Fruit fly (Drosophila melanogaster) S2 (cell line): ENCODE data around the gene Tep2.
"Not testable (repeated sequence)": the region's sequence is repeated elsewhere in the genome, so short reads cannot be mapped to it uniquely, and the experiment has no call there.

Experiments used
- CG8478 ChIP-seq: fragments of >200 bp; optimal IDR thresholded peaks from 2 replicates; lab custom pipeline; 2018
- CTCF ChIP-seq, 2 experiments: fragments of >200 bp; optimal IDR thresholded peaks; 2 replicates each; lab custom pipeline; 2018

The Tep2 gene

DNA sequence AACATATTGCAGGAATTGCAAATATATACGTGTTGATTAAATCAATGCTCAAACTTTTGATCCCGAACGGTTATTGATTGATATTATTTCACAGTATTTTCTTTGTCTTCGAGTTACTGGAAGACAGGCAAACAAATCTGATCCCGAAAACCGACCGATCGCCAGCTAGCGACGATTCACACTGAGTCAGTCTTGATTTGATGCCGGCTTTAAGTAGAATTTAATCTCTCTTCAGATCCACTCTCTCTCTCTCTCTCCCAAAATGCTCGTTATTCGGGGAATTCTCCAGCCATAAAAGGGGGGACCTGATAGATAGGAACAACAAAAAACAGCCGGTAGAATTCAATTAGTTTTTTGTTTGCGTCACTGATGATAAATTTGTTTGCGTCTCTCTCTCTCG is at the start of gene Tep2:
Gene Tep2, minus strand, starts transcription at position 185 of the 400 bp plus-strand sequence.
- TF ChIP-seq CTCF (optimal IDR thresholded peaks at IDR 0.05; lab: Kevin White, UChicago) (no peak), CG8478 (lab: Kevin White, UChicago) (no peak)

DNA sequence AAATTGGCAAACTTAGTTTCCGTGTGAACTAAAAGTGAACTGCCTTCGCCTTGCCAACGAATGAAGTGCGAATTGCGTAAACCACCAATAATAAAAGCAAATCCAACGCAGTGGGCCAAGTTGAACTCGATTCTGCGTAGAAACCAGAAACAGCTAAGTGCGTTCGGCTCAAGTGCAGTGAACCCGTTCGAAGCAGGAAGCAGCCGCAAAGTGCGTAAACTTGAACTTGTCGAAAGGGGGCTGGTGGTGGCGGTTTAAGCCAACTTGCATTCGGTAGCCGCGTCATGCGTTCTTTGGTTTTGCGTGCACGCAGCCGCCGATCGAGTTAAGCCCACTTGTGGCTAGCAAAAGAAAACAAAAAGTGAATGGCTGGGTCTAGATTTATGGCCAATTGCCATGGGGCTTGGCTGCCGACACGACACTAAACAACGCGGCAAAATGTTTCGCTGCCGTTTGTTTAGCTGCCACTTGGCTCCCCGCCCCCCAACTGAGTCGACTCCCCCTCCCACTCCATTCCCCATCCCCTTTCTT is 49.3 kb upstream of the Tep2 start:
- TF ChIP-seq CG8478 (lab: Kevin White, UChicago) (no peak), CTCF (optimal IDR thresholded peaks at IDR 0.05; lab: Kevin White, UChicago) (no peak)

DNA sequence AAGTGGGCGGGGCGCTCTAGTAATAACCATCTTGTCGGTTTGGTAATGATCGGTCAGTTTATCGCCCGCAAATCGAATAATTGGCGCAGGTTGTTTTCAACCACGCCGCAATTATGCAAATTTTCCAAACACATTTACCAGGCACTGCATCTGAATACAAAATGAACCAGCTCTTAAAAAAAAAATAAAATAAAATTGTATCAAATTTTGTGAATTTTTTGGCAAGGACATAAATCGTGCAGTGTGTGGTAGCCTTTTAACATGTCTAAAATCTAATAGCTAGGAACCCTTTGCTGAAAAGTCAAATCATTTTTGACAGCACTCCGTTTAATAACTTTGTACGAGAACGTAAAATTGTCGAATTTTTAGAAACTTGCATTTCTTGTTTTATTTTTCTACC is 45.6 kb upstream of the Tep2 start, which contains the start of gene ATPsynGL:
Gene ATPsynGL, plus strand, starts transcription at position 301 of the 400 bp plus-strand sequence.
- no peak for TF ChIP-seq CG8478 (lab: Kevin White, UChicago)
- no peak for TF ChIP-seq CTCF (optimal IDR thresholded peaks at IDR 0.05; lab: Kevin White, UChicago)

DNA sequence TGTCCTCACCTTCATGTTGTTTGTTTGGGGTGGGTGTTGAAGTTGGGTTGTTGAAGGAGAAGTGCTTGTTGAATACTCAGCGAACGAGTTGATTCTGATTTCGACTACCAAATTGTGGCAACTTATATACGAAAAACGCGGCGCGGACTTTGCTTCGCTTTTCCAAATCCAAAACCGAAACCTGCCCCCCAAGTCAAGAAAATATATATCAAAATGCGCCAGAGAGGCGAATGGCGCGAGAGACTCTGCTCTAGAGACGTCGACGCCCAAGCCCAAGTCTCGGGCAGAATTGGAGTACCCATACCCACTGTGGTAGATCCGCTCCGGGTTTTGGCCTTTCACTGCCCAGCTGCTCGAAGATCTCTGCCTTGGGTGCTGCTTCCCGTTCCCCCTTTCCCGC is 43.3 kb upstream of the Tep2 start, which contains the start of gene CG7214:
Gene CG7214, minus strand, starts transcription at position 101 of the 400 bp plus-strand sequence.
- TF ChIP-seq CG8478 (lab: Kevin White, UChicago) (no peak), CTCF (optimal IDR thresholded peaks at IDR 0.05; lab: Kevin White, UChicago) (no peak)

DNA sequence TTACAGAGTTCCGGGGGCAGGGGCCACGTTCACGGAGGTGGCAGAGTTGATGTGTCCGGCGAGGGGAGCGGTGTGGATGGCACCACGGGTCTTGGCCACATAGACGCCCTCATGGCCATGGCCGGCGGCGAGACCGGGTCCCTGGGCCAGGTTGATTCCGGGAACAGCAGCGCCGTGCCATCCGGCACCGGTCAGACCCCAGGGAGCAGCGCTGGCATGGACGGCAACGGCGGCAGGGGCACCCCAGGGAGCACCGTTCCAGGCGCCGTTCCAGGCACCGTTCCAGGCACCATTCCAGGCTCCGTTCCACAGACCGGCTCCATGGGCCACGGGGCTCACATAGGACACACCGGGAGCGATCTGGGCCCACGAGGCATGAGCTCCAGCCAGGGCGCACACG is 42.8 kb upstream of the Tep2 start:
- TF ChIP-seq CG8478 (lab: Kevin White, UChicago): no peak
- no peak for TF ChIP-seq CTCF (optimal IDR thresholded peaks at IDR 0.05; lab: Kevin White, UChicago)

DNA sequence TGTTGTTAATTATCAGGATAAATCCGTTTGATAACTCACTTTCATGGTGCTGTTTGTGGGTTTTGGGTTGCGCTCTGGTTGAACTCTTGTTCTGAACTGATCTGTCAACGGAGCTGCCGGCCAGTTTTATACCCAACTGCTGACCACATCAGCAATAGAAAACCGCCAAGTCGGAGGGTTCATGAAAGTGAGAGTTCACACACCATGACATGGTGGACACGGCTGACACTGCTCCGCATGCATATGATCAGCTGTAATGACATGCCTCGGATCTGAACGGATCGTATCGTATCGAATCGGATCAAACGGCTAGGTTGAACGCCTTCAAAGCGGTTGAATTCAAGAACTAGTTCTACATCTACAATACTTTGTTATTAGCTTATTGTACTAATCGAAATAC is 40.0 kb upstream of the Tep2 start, which contains the start of gene Acp1:
Gene Acp1, minus strand, starts transcription at position 101 of the 400 bp plus-strand sequence.
- TF ChIP-seq CG8478 (lab: Kevin White, UChicago): no peak
- TF ChIP-seq CTCF (optimal IDR thresholded peaks at IDR 0.05; lab: Kevin White, UChicago): no peak

DNA sequence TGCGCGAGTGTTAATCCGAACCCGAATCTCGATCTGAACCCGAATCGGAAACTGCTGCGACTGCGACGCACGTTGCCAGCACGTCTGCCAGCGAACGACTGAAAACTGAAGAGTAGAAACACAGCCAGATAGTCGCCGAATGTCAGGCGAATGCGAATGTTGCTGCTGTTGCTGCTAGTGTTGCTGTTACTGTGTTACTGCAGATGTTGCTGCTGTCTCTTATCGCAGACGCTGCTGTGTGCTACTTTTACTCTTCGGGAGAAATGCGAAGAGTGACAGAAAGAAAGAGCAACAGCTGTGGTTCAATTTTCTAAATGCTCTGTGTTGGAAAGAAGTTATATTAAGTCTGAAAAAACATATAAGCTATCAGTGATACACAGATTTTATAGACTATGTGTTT is 37.3 kb upstream of the Tep2 start, which contains the start of gene CG31904:
Gene CG31904, minus strand, starts transcription at position 101 of the 400 bp plus-strand sequence.
- TF ChIP-seq CG8478 (lab: Kevin White, UChicago); CTCF (optimal IDR thresholded peaks at IDR 0.05; lab: Kevin White, UChicago): not testable (repeated sequence)

DNA sequence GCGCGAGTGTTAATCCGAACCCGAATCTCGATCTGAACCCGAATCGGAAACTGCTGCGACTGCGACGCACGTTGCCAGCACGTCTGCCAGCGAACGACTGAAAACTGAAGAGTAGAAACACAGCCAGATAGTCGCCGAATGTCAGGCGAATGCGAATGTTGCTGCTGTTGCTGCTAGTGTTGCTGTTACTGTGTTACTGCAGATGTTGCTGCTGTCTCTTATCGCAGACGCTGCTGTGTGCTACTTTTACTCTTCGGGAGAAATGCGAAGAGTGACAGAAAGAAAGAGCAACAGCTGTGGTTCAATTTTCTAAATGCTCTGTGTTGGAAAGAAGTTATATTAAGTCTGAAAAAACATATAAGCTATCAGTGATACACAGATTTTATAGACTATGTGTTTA is 31.2 kb upstream of the Tep2 start, which contains the start of gene CG13796:
Gene CG13796, minus strand, starts transcription at position 101 of the 400 bp plus-strand sequence.
- TF ChIP-seq CG8478 (lab: Kevin White, UChicago); CTCF (optimal IDR thresholded peaks at IDR 0.05; lab: Kevin White, UChicago): not testable (repeated sequence)

DNA sequence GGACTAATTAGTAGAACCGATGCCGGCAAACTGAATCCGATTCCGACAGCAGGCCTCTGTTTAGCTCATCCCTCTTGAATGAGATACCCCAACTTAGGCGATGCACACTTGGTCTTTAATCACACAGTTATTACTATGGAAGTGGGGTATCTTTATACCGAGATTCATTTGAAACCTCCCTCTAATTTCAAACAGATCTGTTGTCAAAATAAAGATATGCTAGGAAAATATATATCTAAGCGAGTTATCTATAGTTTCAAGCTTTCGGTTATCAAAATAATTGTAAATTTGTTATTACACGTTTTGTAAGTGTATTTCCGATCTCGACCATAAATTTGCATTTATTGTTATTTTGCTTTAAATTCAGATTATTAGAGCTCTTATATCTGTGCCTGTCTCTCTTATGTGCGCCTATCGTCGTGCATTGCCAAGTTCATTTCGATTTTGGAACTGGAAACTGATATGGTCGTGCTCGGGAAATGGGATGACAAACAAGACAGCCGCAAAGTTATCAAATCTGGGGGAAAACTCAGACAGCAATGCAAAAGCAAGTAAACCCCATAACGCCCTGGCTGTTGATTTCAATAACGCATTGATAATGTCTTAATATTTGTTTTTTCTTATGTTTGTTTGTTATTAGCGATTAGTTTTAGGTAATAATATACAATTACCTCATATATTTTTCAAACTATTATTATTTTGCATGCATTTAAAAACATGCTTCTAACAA is 25.0 kb upstream of the Tep2 start, which contains the start of gene CG13795:
Gene CG13795, minus strand, starts transcription at position 31 of the 730 bp plus-strand sequence.
- TF ChIP-seq CG8478 (lab: Kevin White, UChicago) (no peak), CTCF (optimal IDR thresholded peaks at IDR 0.05; lab: Kevin White, UChicago) (no peak)

DNA sequence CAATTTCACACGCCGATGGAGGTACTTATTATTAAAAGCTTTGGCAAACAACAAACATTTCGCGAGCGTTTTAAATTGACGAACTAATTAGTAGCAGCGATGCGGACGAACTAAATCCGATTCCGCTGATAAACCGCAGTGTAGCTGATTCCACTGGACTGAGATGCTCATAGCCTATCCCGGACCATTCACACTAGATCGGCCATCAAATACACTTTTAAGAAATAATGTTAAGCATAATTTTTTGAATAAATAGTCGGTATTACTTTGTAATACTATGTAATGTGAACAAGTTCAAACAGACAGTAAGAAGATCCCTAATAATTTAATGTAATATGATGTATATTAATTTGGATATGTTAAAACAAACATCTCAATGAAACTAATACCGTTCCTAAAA is 21.3 kb upstream of the Tep2 start, which contains the start of gene CG13794:
Gene CG13794, minus strand, starts transcription at position 101 of the 400 bp plus-strand sequence.
- TF ChIP-seq CTCF (optimal IDR thresholded peaks at IDR 0.05; lab: Kevin White, UChicago) (no peak), CG8478 (lab: Kevin White, UChicago) (no peak)

DNA sequence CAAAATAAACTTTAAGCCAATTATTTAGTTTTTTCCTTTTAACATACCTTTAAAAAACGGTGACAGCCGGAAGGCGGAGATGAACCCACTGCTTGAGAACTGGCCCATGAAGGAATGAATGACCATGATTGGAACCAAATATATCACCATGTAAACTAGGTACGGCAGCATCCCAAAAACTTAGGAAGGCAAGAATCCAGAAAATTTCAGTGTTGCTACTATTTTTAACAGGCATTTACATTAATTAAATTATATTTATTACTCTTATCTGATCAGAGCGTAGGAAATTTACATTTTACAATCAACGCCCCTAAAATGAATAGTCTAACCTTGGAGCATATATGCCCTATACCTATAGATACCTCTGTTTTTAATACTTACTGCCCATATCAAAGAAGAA is 20.7 kb upstream of the Tep2 start:
- TF ChIP-seq CTCF (optimal IDR thresholded peaks at IDR 0.05; lab: Kevin White, UChicago): no peak
- TF ChIP-seq CG8478 (lab: Kevin White, UChicago): no peak

DNA sequence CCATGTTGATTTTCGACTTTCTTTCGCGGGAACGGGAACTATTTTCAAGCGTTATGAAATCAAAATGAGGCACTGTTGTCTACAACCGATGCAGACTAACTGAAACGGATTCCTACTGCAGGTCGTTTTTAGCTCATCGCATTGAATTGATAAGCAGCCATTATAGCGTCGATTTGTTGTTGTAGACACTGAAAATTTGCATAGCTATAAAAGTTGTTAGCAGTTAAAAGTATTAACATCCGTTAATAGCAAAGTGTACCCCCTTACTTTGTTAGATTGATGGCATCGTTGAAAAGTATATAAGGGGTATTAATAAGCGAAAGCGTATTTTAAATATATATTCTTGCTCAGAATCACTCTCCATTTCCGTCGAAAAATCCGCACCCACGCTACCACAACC is 18.0 kb upstream of the Tep2 start, which contains the start of gene CG13793:
Gene CG13793, minus strand, starts transcription at position 101 of the 400 bp plus-strand sequence.
- TF ChIP-seq CG8478 (lab: Kevin White, UChicago) (no peak), CTCF (optimal IDR thresholded peaks at IDR 0.05; lab: Kevin White, UChicago) (no peak)

DNA sequence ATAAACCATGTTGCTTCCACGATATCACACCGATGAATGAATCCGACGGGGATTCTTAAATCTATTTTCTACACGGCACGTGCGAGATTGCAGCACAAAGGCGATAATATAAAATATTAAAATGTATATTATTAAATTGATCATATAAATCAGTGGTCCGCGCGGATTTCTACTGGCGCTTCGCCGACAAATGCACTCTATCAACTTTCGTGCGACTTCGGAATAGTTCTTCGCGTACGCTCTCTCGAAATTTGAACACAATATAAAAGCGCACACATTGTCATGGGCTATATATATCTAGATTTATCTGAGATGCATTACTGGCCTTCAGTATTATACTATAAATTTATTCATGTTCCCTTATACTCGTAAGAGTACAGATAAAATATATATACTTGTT is 15.1 kb upstream of the Tep2 start, which contains the start of gene CG33296:
Gene CG33296, minus strand, starts transcription at position 101 of the 400 bp plus-strand sequence.
- TF ChIP-seq CG8478 (lab: Kevin White, UChicago): no peak
- TF ChIP-seq CTCF (optimal IDR thresholded peaks at IDR 0.05; lab: Kevin White, UChicago): no peak

DNA sequence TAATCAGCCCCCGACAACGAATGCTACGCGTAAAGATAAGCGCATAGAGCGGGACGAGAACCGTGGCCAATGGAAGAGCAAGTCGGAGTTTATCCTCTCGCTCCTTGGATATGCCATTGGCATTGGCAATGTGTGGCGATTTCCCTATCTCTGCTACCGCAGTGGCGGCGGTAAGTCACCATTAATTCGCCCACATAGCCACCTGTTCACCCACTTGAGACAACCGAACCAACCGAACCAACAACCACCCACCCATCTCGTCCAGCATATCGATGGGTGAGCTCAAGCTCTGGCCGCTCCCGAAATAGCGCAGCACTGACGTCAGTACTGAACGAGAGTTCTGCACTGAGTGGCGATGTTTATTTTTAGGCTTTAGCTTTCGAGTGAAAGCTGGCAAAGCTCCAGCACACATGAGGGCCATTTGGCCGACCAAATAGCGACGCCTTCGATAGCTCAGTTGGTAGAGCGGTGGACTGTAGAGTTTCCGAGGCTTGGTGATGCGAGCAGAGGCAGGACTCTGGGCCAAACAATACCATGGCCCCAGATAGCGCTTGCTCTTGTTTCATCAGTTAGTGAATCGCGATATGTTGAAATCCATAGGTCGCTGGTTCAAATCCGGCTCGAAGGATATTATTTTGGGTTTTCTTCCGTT is 9.8 kb upstream of the Tep2 start:
- TF ChIP-seq CG8478 (lab: Kevin White, UChicago) (no peak), CTCF (optimal IDR thresholded peaks at IDR 0.05; lab: Kevin White, UChicago) (no peak)
